Worm (Caenorhabditis elegans) whole organism, L3 larva: Measurements from ENCODE around the gene W03C9.8.

Source experiments
- ZK546.5 ChIP-seq: sonication (generic microtip); optimal IDR thresholded peaks from 2 replicates; lab custom pipeline; 2017; ENCODE audit warnings: missing biosample characterization, missing genetic modification characterization
- ama-1 ChIP-seq: fragments of 150-350 bp; optimal IDR thresholded peaks from 2 replicates; lab custom pipeline; 2018
- elt-3 ChIP-seq, 3 experiments: fragments of 150-350 bp in 1 of 3; sonication (generic microtip) in 2 of 3; optimal IDR thresholded peaks; 2 replicates in 2 of 3; 4 replicates in 1 of 3; lab custom pipeline; 2014 to 2017; ENCODE audit warnings: missing biosample characterization in 3 of 3, missing genetic modification characterization in 3 of 3
- lin-15B ChIP-seq: fragments of 150-350 bp; optimal IDR thresholded peaks from 2 replicates; lab custom pipeline; 2014; ENCODE audit warnings: missing biosample characterization, missing genetic modification characterization
- lin-39 ChIP-seq: fragments of 150-350 bp; optimal IDR thresholded peaks from 2 replicates; lab custom pipeline; 2018; ENCODE audit warnings: missing biosample characterization, missing genetic modification reagents, missing genetic modification characterization
- nfya-1 ChIP-seq: sonication (generic microtip); optimal IDR thresholded peaks from 2 replicates; lab custom pipeline; 2017; ENCODE audit warnings: missing genetic modification characterization, mild to moderate bottlenecking, missing compliant biosample characterization, antibody characterized with exemption, moderate library complexity; ENCODE audit not compliant: insufficient read depth
- nhr-11 ChIP-seq: fragments of 150-350 bp; optimal IDR thresholded peaks from 2 replicates; lab custom pipeline; 2014; ENCODE audit warnings: missing biosample characterization, missing genetic modification characterization
- nhr-76 ChIP-seq: fragments of 150-350 bp; sonication (generic microtip); optimal IDR thresholded peaks from 5 replicates; lab custom pipeline; 2014; ENCODE audit warnings: missing biosample characterization, missing genetic modification characterization
- pha-4 ChIP-seq: fragments of 150-350 bp; optimal IDR thresholded peaks from 2 replicates; lab custom pipeline; 2014; ENCODE audit warnings: missing biosample characterization, missing genetic modification reagents, missing genetic modification characterization
- skn-1 ChIP-seq: fragments of 150-350 bp; optimal IDR thresholded peaks from 2 replicates; lab custom pipeline; 2014; ENCODE audit warnings: missing biosample characterization, missing genetic modification characterization
- unc-39 ChIP-seq: sonication (generic microtip); optimal IDR thresholded peaks from 4 replicates; lab custom pipeline; 2017; ENCODE audit warnings: missing biosample characterization, missing genetic modification characterization

ce11 chrII:11916945-11917344 lies 31.6 kb upstream of the W03C9.8 start:
- TF ChIP-seq unc-39 (tag; lab: Kevin White, UChicago): no peak
- TF ChIP-seq nhr-76: no peak
- no peak for TF ChIP-seq ama-1 (lab: Kevin White, UChicago)
- no peak for TF ChIP-seq lin-39
- no peak for TF ChIP-seq ZK546.5 (tag; lab: Kevin White, UChicago)
- TF ChIP-seq nhr-11: no peak
- TF ChIP-seq elt-3 (tag; optimal IDR thresholded peaks at IDR 0.05; lab: Kevin White, UChicago): no peak
- TF ChIP-seq lin-15B: no peak
- TF ChIP-seq nfya-1 (tag; lab: Kevin White, UChicago): no peak
- TF ChIP-seq skn-1 (tag; lab: Kevin White, UChicago): no peak
- no peak for TF ChIP-seq pha-4
